Fruit fly (Drosophila melanogaster): ENCODE data around the gene CG7857.

DNA sequence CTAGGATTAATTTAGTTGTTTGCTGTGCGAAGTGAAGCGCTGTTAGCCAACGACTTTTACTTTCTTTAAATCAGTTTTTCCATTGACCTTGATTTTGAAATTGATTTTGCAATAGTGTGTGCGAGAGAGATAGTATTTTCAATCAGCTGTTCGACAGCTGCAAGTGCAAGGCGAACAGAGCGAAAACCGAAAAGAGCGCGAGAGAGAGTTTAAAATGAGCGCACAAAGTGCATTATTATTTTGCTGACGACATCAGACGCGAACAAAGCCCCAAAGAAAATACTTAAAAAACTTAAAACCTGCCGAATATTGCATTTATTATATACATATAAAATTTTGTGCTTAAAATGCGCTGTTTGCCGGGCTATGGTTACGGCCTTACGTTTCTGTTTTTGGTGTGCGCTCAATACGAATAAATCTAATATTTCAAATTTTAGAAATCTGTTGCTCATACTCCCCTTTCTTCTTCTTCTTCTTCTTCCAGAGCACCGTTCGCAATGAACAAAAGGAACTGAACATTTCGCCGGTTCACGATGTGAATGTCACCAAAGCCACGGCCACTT lies 7.1 kb upstream of the CG7857 start:
- TF ChIP-seq CG32121 (GFP tag; IDR thresholded peaks at IDR 0.05) (no peak), Pif1A (GFP tag; optimal IDR thresholded peaks at IDR 0.05) (no peak), CG13204 (GFP tag; optimal IDR thresholded peaks at IDR 0.05) (no peak), CG34367 (tag; optimal IDR thresholded peaks at IDR 0.05) (no peak), CG17806 (tag; optimal IDR thresholded peaks at IDR 0.05) (no peak), Pif1B (GFP tag; optimal IDR thresholded peaks at IDR 0.05) (peak; percentile 32), EcR (GFP tag; optimal IDR thresholded peaks at IDR 0.05) (peak; percentile 68), CG14655 (GFP tag; optimal IDR thresholded peaks at IDR 0.05) (no peak), CG8301 (tag; optimal IDR thresholded peaks at IDR 0.05) (no peak), gl (tag; optimal IDR thresholded peaks at IDR 0.05) (no peak)
